Worm (Caenorhabditis elegans): ENCODE measurements around the gene B0365.9.

DNA sequence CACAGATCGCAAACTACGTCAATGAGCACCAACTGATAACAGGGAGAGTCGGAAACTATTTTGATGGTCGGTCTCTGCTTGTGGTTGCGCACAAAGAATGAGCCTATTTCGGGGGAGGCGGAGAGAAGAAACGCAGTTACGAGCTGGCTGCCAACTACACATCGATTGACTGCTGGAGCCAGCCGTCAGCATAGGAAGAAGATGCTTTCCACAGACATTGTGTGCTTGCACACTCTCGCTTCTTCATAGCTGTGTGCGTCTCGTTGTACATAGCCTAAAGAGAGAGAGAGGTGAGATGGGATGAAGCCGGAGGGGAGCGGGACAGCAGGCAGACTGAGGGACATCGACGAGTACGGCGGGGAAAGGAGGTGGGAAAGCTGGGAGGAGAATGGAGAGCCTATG, 2.9 kb downstream of the B0365.9 start:
- TF ChIP-seq ztf-23 (GFP tag; IDR thresholded peaks at IDR 0.05) (0 out of 2 replicates have a peak, but pooled peaks have one; percentile 50), med-1 (GFP tag; optimal IDR thresholded peaks at IDR 0.05; ENCODE audit: insufficient read depth) (no peak), ref-1 (GFP tag; conservative IDR thresholded peaks at IDR 0.05) (no peak), klf-2 (GFP tag; conservative IDR thresholded peaks at IDR 0.05) (no peak), flt-1 (GFP tag; IDR thresholded peaks at IDR 0.05) (no peak), tab-1 (GFP tag; IDR thresholded peaks at IDR 0.05) (0 out of 2 replicates have a peak, but pooled peaks have one; percentile 48), T22C8.4 (GFP tag; IDR thresholded peaks at IDR 0.05) (peak; percentile 41; the same call in 1 of the 2 replicates), ztf-29 (GFP tag; IDR thresholded peaks at IDR 0.05) (no peak), cog-1 (tag; optimal IDR thresholded peaks at IDR 0.05) (peak; percentile 25)

All from whole organism, midembryonic.